Worm (Caenorhabditis elegans) whole organism, L4/young adult: Measurements from ENCODE around the gene T11F8.4.

Experiments used
- W03F9.2 ChIP-seq: fragments of 150-350 bp; optimal IDR thresholded peaks from 2 replicates; lab custom pipeline; 2014; ENCODE audit warnings: missing biosample characterization, missing genetic modification characterization
- him-1 ChIP-seq: sonication (generic microtip); optimal IDR thresholded peaks from 2 replicates; lab custom pipeline; 2016; ENCODE audit warnings: missing genotype, missing genetic modification reagents, missing genetic modification characterization, missing compliant biosample characterization

- TF ChIP-seq him-1 (tag; lab: Kevin White, UChicago) (no peak), W03F9.2 (tag; lab: Kevin White, UChicago) (no peak)
Measured at ce11 chrIV:5476468-5476867, at the start of gene T11F8.4.
